Worm (Caenorhabditis elegans) whole organism, early embryonic: ENCODE data around the gene K08D9.9.

Experiments used
- B0310.2 ChIP-seq: sonication (generic microtip); optimal IDR thresholded peaks from 2 replicates; lab custom pipeline; 2016; ENCODE audit warnings: mild to moderate bottlenecking, missing genetic modification characterization, missing compliant biosample characterization
- F13C5.2 ChIP-seq: sonication (generic microtip); optimal IDR thresholded peaks from 2 replicates; lab custom pipeline; 2017; ENCODE audit warnings: mild to moderate bottlenecking, missing genetic modification characterization, inconsistent platforms, missing compliant biosample characterization
- ama-1 ChIP-seq: fragments of 150-350 bp; optimal IDR thresholded peaks from 2 replicates; lab custom pipeline; 2014
- flt-1 ChIP-seq: fragments of 200-800 bp; sonication (Bioruptor generic); IDR thresholded peaks from 2 replicates; pipeline ENCODE4 v1.3.6; 2022; ENCODE audit warnings: missing genetic modification characterization, missing compliant biosample characterization
- hmbx-1 ChIP-seq: sonication (generic microtip); optimal IDR thresholded peaks from 2 replicates; lab custom pipeline; 2016; ENCODE audit warnings: mild to moderate bottlenecking, missing genetic modification characterization, missing compliant biosample characterization

DNA sequence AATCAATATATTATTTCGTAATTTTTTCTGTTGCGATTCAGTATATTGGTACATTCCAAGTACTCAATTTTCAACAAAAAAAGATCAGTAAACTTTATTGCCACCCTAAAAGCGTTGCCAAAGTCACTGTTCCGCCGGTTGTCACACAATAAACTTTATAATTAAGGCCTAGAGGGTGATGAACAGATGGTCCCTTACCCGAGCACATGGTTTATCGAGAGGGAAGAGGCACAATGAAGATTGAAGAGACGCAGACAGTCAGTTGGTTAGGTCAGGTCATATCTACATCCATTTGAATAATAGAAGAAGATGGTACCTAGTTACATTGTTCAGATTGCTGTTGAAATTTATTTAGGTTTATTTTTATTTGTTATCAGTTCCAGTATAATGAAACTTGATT, 20.3 kb upstream of the K08D9.9 start:
- TF ChIP-seq flt-1 (GFP tag; lab: Robert Waterston, UW), result no peak
- TF ChIP-seq B0310.2 (tag; lab: Kevin White, UChicago), result no peak
- TF ChIP-seq ama-1 (lab: Kevin White, UChicago), result no peak
- TF ChIP-seq hmbx-1 (tag; lab: Kevin White, UChicago), result no peak
- TF ChIP-seq F13C5.2, result no peak
